Worm (Caenorhabditis elegans) whole organism, early embryonic: ENCODE results near the gene sel-9.

Experiments used
- ama-1 ChIP-seq: fragments of 150-350 bp; optimal IDR thresholded peaks from 2 replicates; lab custom pipeline; 2014
- hmg-4 ChIP-seq: fragments of 200-800 bp; sonication (Bioruptor generic); optimal IDR thresholded peaks from 2 replicates; lab custom pipeline; 2018; ENCODE audit warnings: mild to moderate bottlenecking, missing genetic modification characterization, missing compliant biosample characterization
- sea-1 ChIP-seq: fragments of 200-800 bp; sonication (Bioruptor generic); conservative IDR thresholded peaks from 2 replicates; pipeline ENCODE4 v1.3.6; 2022; ENCODE audit warnings: missing genetic modification characterization, missing compliant biosample characterization
- tbx-37 ChIP-seq: fragments of 200-800 bp; sonication (Bioruptor generic); conservative IDR thresholded peaks from 2 replicates; pipeline ENCODE4 v1.3.6; 2022; ENCODE audit warnings: missing genetic modification reagents, missing genetic modification characterization, missing compliant biosample characterization

- TF ChIP-seq ama-1 = no peak
- no peak for TF ChIP-seq tbx-37 (GFP tag; lab: Robert Waterston, UW)
- no peak for TF ChIP-seq hmg-4 (GFP tag; lab: Kevin White, UChicago)
- TF ChIP-seq sea-1 (GFP tag; lab: Robert Waterston, UW) = no peak
Measured at ce11 chrV:8325906-8326305, 23.5 kb upstream of the sel-9 start.
